Fruit fly (Drosophila melanogaster) whole organism, embryonic: ENCODE measurements around the gene alpha-Man-IIb.

Experiments used
- C15 ChIP-seq: fragments of 200-800 bp; sonication (Bioruptor generic); IDR thresholded peaks from 3 replicates; pipeline ENCODE4 v1.3.6; 2022; ENCODE audit warnings: missing biosample characterization, missing genetic modification characterization
- CG10543 ChIP-seq: fragments of 200-800 bp; sonication (Bioruptor generic); optimal IDR thresholded peaks from 3 replicates; lab custom pipeline; 2017; ENCODE audit warnings: missing biosample characterization, mild to moderate bottlenecking, missing genetic modification characterization, moderate library complexity
- CG13287 ChIP-seq: fragments of 200-800 bp; sonication (Bioruptor generic); IDR thresholded peaks from 2 replicates; pipeline ENCODE4 v1.3.6; 2022; ENCODE audit warnings: missing biosample characterization, missing genetic modification characterization; ENCODE audit not compliant: partially characterized antibody
- CG14050 ChIP-seq: fragments of 200-800 bp; sonication (Bioruptor generic); IDR thresholded peaks from 3 replicates; pipeline ENCODE4 v1.3.6; 2022; ENCODE audit warnings: missing biosample characterization, missing genetic modification characterization
- CG14710 ChIP-seq: fragments of 200-800 bp; sonication (Bioruptor generic); optimal IDR thresholded peaks from 3 replicates; lab custom pipeline; 2019; ENCODE audit warnings: missing biosample characterization, mild to moderate bottlenecking, missing genetic modification characterization, moderate library complexity
- CG18011 ChIP-seq: fragments of 200-800 bp; sonication (Bioruptor generic); optimal IDR thresholded peaks from 2 replicates; lab custom pipeline; 2017; ENCODE audit warnings: missing biosample characterization, missing genetic modification characterization, mild to moderate bottlenecking, moderate library complexity, missing genotype
- CG2116 ChIP-seq: fragments of 200-800 bp; sonication (Bioruptor generic); optimal IDR thresholded peaks from 3 replicates; lab custom pipeline; 2018; ENCODE audit warnings: missing biosample characterization, mild to moderate bottlenecking, missing genetic modification characterization
- CG2120 ChIP-seq: fragments of 200-800 bp; sonication (Bioruptor generic); optimal IDR thresholded peaks from 3 replicates; lab custom pipeline; 2016; ENCODE audit warnings: missing biosample characterization, missing genetic modification characterization
- CG2712 ChIP-seq: fragments of 200-800 bp; optimal IDR thresholded peaks from 3 replicates; lab custom pipeline; 2019; ENCODE audit warnings: missing biosample characterization, mild to moderate bottlenecking, missing genetic modification characterization, moderate library complexity
- CG30020 ChIP-seq: fragments of 200-800 bp; optimal IDR thresholded peaks from 2 replicates; lab custom pipeline; 2019; ENCODE audit warnings: missing biosample characterization, mild to moderate bottlenecking, missing genetic modification characterization, moderate library complexity
- CG34376 ChIP-seq: fragments of 200-800 bp; sonication (Bioruptor generic); optimal IDR thresholded peaks from 2 replicates; lab custom pipeline; 2018; ENCODE audit warnings: missing biosample characterization, mild to moderate bottlenecking, missing genetic modification characterization
- CG3995 ChIP-seq: fragments of 200-800 bp; sonication (Bioruptor generic); optimal IDR thresholded peaks from 3 replicates; lab custom pipeline; 2016; ENCODE audit warnings: missing biosample characterization, missing genetic modification characterization
- CG42726 ChIP-seq: fragments of 200-800 bp; sonication (Bioruptor generic); IDR thresholded peaks from 2 replicates; pipeline ENCODE4 v1.3.6; 2022; ENCODE audit warnings: missing biosample characterization, missing genetic modification characterization; ENCODE audit not compliant: partially characterized antibody
- CG6683 ChIP-seq: fragments of 200-800 bp; sonication (Bioruptor generic); optimal IDR thresholded peaks from 2 replicates; lab custom pipeline; 2017; ENCODE audit warnings: missing biosample characterization, mild to moderate bottlenecking, missing genetic modification characterization, missing genetic modification reagents
- CG6791 ChIP-seq: fragments of 200-800 bp; sonication (Bioruptor generic); IDR thresholded peaks from 3 replicates; pipeline ENCODE4 v1.3.6; 2022; ENCODE audit warnings: missing biosample characterization, missing genetic modification characterization; ENCODE audit not compliant: partially characterized antibody
- CG7372 ChIP-seq: fragments of 200-800 bp; sonication (Bioruptor generic); IDR thresholded peaks from 2 replicates; pipeline ENCODE4 v1.3.6; 2022; ENCODE audit warnings: missing biosample characterization, missing genetic modification characterization
- CG7963 ChIP-seq: fragments of 200-800 bp; sonication (Bioruptor generic); IDR thresholded peaks from 3 replicates; pipeline ENCODE4 v1.3.6; 2022; ENCODE audit warnings: missing biosample characterization, missing genetic modification characterization; ENCODE audit not compliant: partially characterized antibody
- CG9797 ChIP-seq: fragments of 200-800 bp; sonication (Bioruptor generic); optimal IDR thresholded peaks from 3 replicates; lab custom pipeline; 2018; ENCODE audit warnings: missing biosample characterization, mild to moderate bottlenecking, missing genetic modification characterization
- Dad ChIP-seq: fragments of 200-800 bp; sonication (Bioruptor generic); optimal IDR thresholded peaks from 3 replicates; lab custom pipeline; 2016; ENCODE audit warnings: missing biosample characterization, missing genetic modification characterization
- Doc2 ChIP-seq: fragments of 200-800 bp; sonication (Bioruptor generic); IDR thresholded peaks from 2 replicates; pipeline ENCODE4 v1.3.6; 2022; ENCODE audit warnings: missing biosample characterization, missing genetic modification characterization
- Dp ChIP-seq: fragments of 200-800 bp; sonication (Bioruptor generic); optimal IDR thresholded peaks from 2 replicates; lab custom pipeline; 2018; ENCODE audit warnings: missing biosample characterization, mild to moderate bottlenecking, missing genetic modification characterization, moderate library complexity
- E2f2 ChIP-seq: fragments of 200-800 bp; sonication (Bioruptor generic); IDR thresholded peaks from 2 replicates; pipeline ENCODE4 v1.3.6; 2022; ENCODE audit warnings: missing biosample characterization, missing genetic modification characterization
- Hmr ChIP-seq: fragments of 200-800 bp; sonication (Bioruptor generic); optimal IDR thresholded peaks from 3 replicates; lab custom pipeline; 2017; ENCODE audit warnings: mild to moderate bottlenecking, missing biosample characterization, missing genetic modification reagents, missing genetic modification characterization
- Med ChIP-seq: fragments of 200-800 bp; sonication (Bioruptor generic); peaks from one replicate; lab custom pipeline; 2016; ENCODE audit warnings: missing biosample characterization, missing genetic modification characterization, mild to moderate bottlenecking, inconsistent platforms, moderate library complexity
- Sry-δ ChIP-seq: fragments of 200-800 bp; sonication (Bioruptor generic); optimal IDR thresholded peaks from 2 replicates; lab custom pipeline; 2016; ENCODE audit warnings: missing biosample characterization, missing genetic modification characterization
- TFAM ChIP-seq: fragments of 200-800 bp; sonication (Bioruptor generic); optimal IDR thresholded peaks from 2 replicates; lab custom pipeline; 2017; ENCODE audit warnings: missing biosample characterization, missing genetic modification characterization, inconsistent platforms
- Taf1 ChIP-seq: fragments of 200-800 bp; sonication (Bioruptor generic); IDR thresholded peaks from 2 replicates; pipeline ENCODE4 v1.3.6; 2022; ENCODE audit warnings: missing biosample characterization, missing genetic modification characterization
- YL-1 ChIP-seq: fragments of 200-800 bp; sonication (Bioruptor generic); optimal IDR thresholded peaks from 3 replicates; lab custom pipeline; 2017; ENCODE audit warnings: missing biosample characterization, mild to moderate bottlenecking, missing genetic modification characterization
- ab ChIP-seq: fragments of 200-800 bp; sonication (Bioruptor generic); optimal IDR thresholded peaks from 2 replicates; lab custom pipeline; 2016; ENCODE audit warnings: missing biosample characterization, missing genetic modification characterization
- crc ChIP-seq: fragments of 200-800 bp; sonication (Bioruptor generic); optimal IDR thresholded peaks from 2 replicates; lab custom pipeline; 2016; ENCODE audit warnings: missing biosample characterization, missing genetic modification characterization
- danr ChIP-seq: fragments of 200-800 bp; sonication (Bioruptor generic); IDR thresholded peaks from 2 replicates; pipeline ENCODE4 v1.3.6; 2022; ENCODE audit warnings: missing biosample characterization, missing genetic modification characterization
- dimm ChIP-seq: fragments of 200-800 bp; sonication (Bioruptor generic); IDR thresholded peaks from 2 replicates; pipeline ENCODE4 v1.3.6; 2022; ENCODE audit warnings: missing biosample characterization, missing genetic modification characterization
- en ChIP-seq: fragments of 200-800 bp; sonication (Bioruptor generic); optimal IDR thresholded peaks from 2 replicates; lab custom pipeline; 2016; ENCODE audit warnings: missing biosample characterization, missing genetic modification characterization
- exex ChIP-seq: fragments of 200-800 bp; sonication (Bioruptor generic); optimal IDR thresholded peaks from 4 replicates; lab custom pipeline; 2018; ENCODE audit warnings: missing biosample characterization, mild to moderate bottlenecking, missing genetic modification characterization, moderate library complexity
- eyg ChIP-seq: fragments of 200-800 bp; sonication (Bioruptor generic); optimal IDR thresholded peaks from 3 replicates; lab custom pipeline; 2016; ENCODE audit warnings: missing biosample characterization, missing genetic modification characterization
- ftz-f1 ChIP-seq: fragments of 200-800 bp; sonication (Bioruptor generic); optimal IDR thresholded peaks from 2 replicates; lab custom pipeline; 2016; ENCODE audit warnings: missing biosample characterization, missing genetic modification characterization
- gfzf ChIP-seq: fragments of 200-800 bp; sonication (Bioruptor generic); optimal IDR thresholded peaks from 2 replicates; lab custom pipeline; 2016; ENCODE audit warnings: missing biosample characterization, mild to moderate bottlenecking, missing genetic modification characterization, moderate library complexity
- gsb-n ChIP-seq: fragments of 200-800 bp; sonication (Bioruptor generic); optimal IDR thresholded peaks from 3 replicates; lab custom pipeline; 2018; ENCODE audit warnings: missing biosample characterization, mild to moderate bottlenecking, missing genetic modification characterization
- kay ChIP-seq: fragments of 200-800 bp; sonication (Bioruptor generic); optimal IDR thresholded peaks from 2 replicates; lab custom pipeline; 2016; ENCODE audit warnings: missing biosample characterization, missing genetic modification characterization
- knrl ChIP-seq: fragments of 200-800 bp; sonication (Bioruptor generic); IDR thresholded peaks from 3 replicates; pipeline ENCODE4 v1.3.6; 2022; ENCODE audit warnings: missing biosample characterization, missing genetic modification characterization; ENCODE audit not compliant: partially characterized antibody
- nau ChIP-seq: fragments of 200-800 bp; sonication (Bioruptor generic); optimal IDR thresholded peaks from 3 replicates; lab custom pipeline; 2017; ENCODE audit warnings: missing biosample characterization, mild to moderate bottlenecking, missing genetic modification characterization, missing genetic modification reagents
- nerfin-2 ChIP-seq: fragments of 200-800 bp; sonication (Bioruptor generic); IDR thresholded peaks from 2 replicates; pipeline ENCODE4 v1.3.6; 2022; ENCODE audit warnings: missing biosample characterization, missing genetic modification characterization; ENCODE audit not compliant: partially characterized antibody
- odd ChIP-seq: fragments of 200-800 bp; sonication (Bioruptor generic); optimal IDR thresholded peaks from 2 replicates; lab custom pipeline; 2017; ENCODE audit warnings: missing biosample characterization, mild to moderate bottlenecking, missing genetic modification characterization
- pzg ChIP-seq: fragments of 200-800 bp; sonication (Bioruptor generic); optimal IDR thresholded peaks from 3 replicates; lab custom pipeline; 2018; ENCODE audit warnings: missing biosample characterization, mild to moderate bottlenecking, missing genetic modification characterization, moderate library complexity
- row ChIP-seq: fragments of 200-800 bp; sonication (Bioruptor generic); IDR thresholded peaks from 3 replicates; pipeline ENCODE4 v1.3.6; 2022; ENCODE audit warnings: missing biosample characterization, missing genetic modification characterization
- sens ChIP-seq: fragments of 200-800 bp; sonication (Bioruptor generic); peaks from one replicate; lab custom pipeline; 2016; ENCODE audit warnings: missing biosample characterization, missing genetic modification characterization
- stwl ChIP-seq: fragments of 200-800 bp; sonication (Bioruptor generic); optimal IDR thresholded peaks from 3 replicates; lab custom pipeline; 2018; ENCODE audit warnings: missing biosample characterization, mild to moderate bottlenecking, missing genetic modification characterization, moderate library complexity
- sug ChIP-seq: fragments of 200-800 bp; optimal IDR thresholded peaks from 2 replicates; lab custom pipeline; 2019; ENCODE audit warnings: missing biosample characterization, mild to moderate bottlenecking, missing genetic modification characterization, moderate library complexity
- wor ChIP-seq: fragments of 200-800 bp; sonication (Bioruptor generic); IDR thresholded peaks from 2 replicates; pipeline ENCODE4 v1.3.6; 2022; ENCODE audit warnings: missing biosample characterization, missing genetic modification characterization
- zen2 ChIP-seq: fragments of 200-800 bp; sonication (Bioruptor generic); IDR thresholded peaks from 3 replicates; pipeline ENCODE4 v1.3.6; 2022; ENCODE audit warnings: missing biosample characterization, missing genetic modification characterization; ENCODE audit not compliant: partially characterized antibody

Gene alpha-Man-IIb

dm6 chr3R:15834375-15835031, 30.5 kb downstream of the alpha-Man-IIb start, which contains the start of the genes CG43317 and Arpc3A (continued):
- TF ChIP-seq sug (tag; lab: Kevin White, UChicago) (peak; percentile 91), crc (GFP tag; lab: Kevin White, UChicago) (no peak), CG2116 (GFP tag; lab: Kevin White, UChicago) (peak; percentile 77), knrl (GFP tag; lab: Robert Waterston, UW) (no peak), eyg (GFP tag; lab: Kevin White, UChicago) (no peak), zen2 (no peak), CG2712 (tag; lab: Kevin White, UChicago) (peak; percentile 6), nerfin-2 (GFP tag; lab: Robert Waterston, UW) (no peak), YL-1 (peak; percentile 26), en (GFP tag; lab: Kevin White, UChicago) (no peak), CG42726 (GFP tag; lab: Robert Waterston, UW) (no peak), odd (no peak), CG9797 (GFP tag; lab: Kevin White, UChicago) (peak; percentile 37), CG13287 (peak; percentile 42), stwl (tag; lab: Kevin White, UChicago) (peak; percentile 69), Hmr (GFP tag; lab: Kevin White, UChicago) (no peak), CG14050 (GFP tag; lab: Robert Waterston, UW) (no peak), danr (GFP tag; lab: Robert Waterston, UW) (no peak), CG7963 (GFP tag; lab: Robert Waterston, UW) (no peak), Dp (GFP tag; lab: Kevin White, UChicago) (peak; percentile 65), kay (GFP tag; lab: Kevin White, UChicago) (peak; percentile 51), nau (GFP tag; lab: Kevin White, UChicago) (no peak), TFAM (GFP tag; lab: Kevin White, UChicago) (no peak), Taf1 (GFP tag; lab: Robert Waterston, UW) (no peak), CG14710 (tag; lab: Kevin White, UChicago) (peak; percentile 22), Doc2 (no peak), E2f2 (GFP tag; lab: Robert Waterston, UW) (peak; percentile 76), CG7372 (no peak), CG34376 (GFP tag; lab: Kevin White, UChicago) (no peak), Dad (GFP tag; lab: Kevin White, UChicago) (no peak), ab (GFP tag; lab: Kevin White, UChicago) (no peak), CG30020 (tag; lab: Kevin White, UChicago) (peak; percentile 11), CG18011 (GFP tag; lab: Kevin White, UChicago) (no peak), gfzf (GFP tag; lab: Kevin White, UChicago) (peak; percentile 41), exex (tag; lab: Kevin White, UChicago) (no peak), row (peak; percentile 17; the same call in 1 of the 3 replicates), sens (peak; percentile 38), Med (GFP tag; lab: Kevin White, UChicago) (peak; percentile 15), CG6683 (GFP tag; lab: Kevin White, UChicago) (no peak), wor (GFP tag; lab: Robert Waterston, UW) (no peak), C15 (GFP tag; lab: Robert Waterston, UW) (no peak), gsb-n (tag; lab: Kevin White, UChicago) (no peak), pzg (GFP tag; lab: Kevin White, UChicago) (peak; percentile 25), dimm (GFP tag; lab: Robert Waterston, UW) (no peak), ftz-f1 (no peak), CG6791 (peak; percentile 14; the same call in 1 of the 3 replicates), Sry-δ (GFP tag; lab: Kevin White, UChicago) (peak; percentile 48), CG3995 (GFP tag; lab: Kevin White, UChicago) (peak; percentile 48), CG10543 (GFP tag; lab: Kevin White, UChicago) (no peak), CG2120 (peak; percentile 4)
